Fruit fly (Drosophila melanogaster) Kc167 (cell line): Measurements from ENCODE around the gene HINT1.

Source experiments
- h ChIP-seq: fragments of >200 bp; optimal IDR thresholded peaks from 3 replicates; lab custom pipeline; 2018; ENCODE audit warnings: missing external identifiers
- insv ChIP-seq: fragments of >200 bp; optimal IDR thresholded peaks from 3 replicates; lab custom pipeline; 2018; ENCODE audit warnings: missing external identifiers

dm6 chr2L:2815673-2816072, 45.7 kb downstream of the HINT1 start, which contains the start of gene G6P:
- TF ChIP-seq h (lab: Kevin White, UChicago) (no peak), insv (lab: Kevin White, UChicago) (no peak)
